Worm (Caenorhabditis elegans) whole organism, late embryonic: ENCODE measurements around the gene W04E12.5.
A peak's percentile ranks its signal among the peaks of the same experiment; 100 is the strongest.

Experiments
- C38D4.7 ChIP-seq: fragments of 200-800 bp; sonication (Bioruptor generic); optimal IDR thresholded peaks from 2 replicates; lab custom pipeline; 2018; ENCODE audit warnings: mild to moderate bottlenecking, missing genetic modification characterization, moderate library complexity, missing compliant biosample characterization
- K02D7.2 ChIP-seq: sonication (generic microtip); optimal IDR thresholded peaks from 2 replicates; lab custom pipeline; 2017; ENCODE audit warnings: mild to moderate bottlenecking, missing genetic modification characterization, missing compliant biosample characterization
- K09A11.1 ChIP-seq: sonication (generic microtip); optimal IDR thresholded peaks from 2 replicates; lab custom pipeline; 2017; ENCODE audit warnings: antibody characterized with exemption, mild to moderate bottlenecking, missing genetic modification characterization, missing compliant biosample characterization; ENCODE audit not compliant: insufficient read depth
- ahr-1 ChIP-seq: sonication (generic microtip); optimal IDR thresholded peaks from 2 replicates; lab custom pipeline; 2016; ENCODE audit warnings: missing genetic modification characterization, missing compliant biosample characterization
- ama-1 ChIP-seq: fragments of 150-350 bp; optimal IDR thresholded peaks from 2 replicates; lab custom pipeline; 2014
- ceh-14 ChIP-seq: sonication (generic microtip); optimal IDR thresholded peaks from 2 replicates; lab custom pipeline; 2016; ENCODE audit warnings: missing genotype, missing genetic modification characterization, missing compliant biosample characterization
- ceh-18 ChIP-seq: sonication (generic microtip); optimal IDR thresholded peaks from 2 replicates; lab custom pipeline; 2016; ENCODE audit warnings: missing genetic modification characterization, missing compliant biosample characterization
- ceh-19 ChIP-seq: fragments of 200-800 bp; sonication (Bioruptor generic); optimal IDR thresholded peaks from 2 replicates; lab custom pipeline; 2018; ENCODE audit warnings: mild to moderate bottlenecking, missing genetic modification characterization, missing compliant biosample characterization
- ceh-2 ChIP-seq: sonication (generic microtip); optimal IDR thresholded peaks from 2 replicates; lab custom pipeline; 2016; ENCODE audit warnings: missing genotype, missing genetic modification characterization, missing compliant biosample characterization
- ceh-22 ChIP-seq: sonication (generic microtip); optimal IDR thresholded peaks from 2 replicates; lab custom pipeline; 2017; ENCODE audit warnings: missing biosample characterization, missing genetic modification characterization
- ceh-24 ChIP-seq: sonication (generic microtip); optimal IDR thresholded peaks from 2 replicates; lab custom pipeline; 2016; ENCODE audit warnings: mild to moderate bottlenecking, missing genetic modification characterization, missing compliant biosample characterization
- ceh-30 ChIP-seq: fragments of 150-350 bp; optimal IDR thresholded peaks from 2 replicates; lab custom pipeline; 2014; ENCODE audit warnings: missing biosample characterization, missing genetic modification characterization
- ceh-34 ChIP-seq: sonication (generic microtip); optimal IDR thresholded peaks from 2 replicates; lab custom pipeline; 2016; ENCODE audit warnings: mild to moderate bottlenecking, missing genetic modification characterization, missing compliant biosample characterization
- ceh-45 ChIP-seq: fragments of 200-800 bp; sonication (Bioruptor generic); IDR thresholded peaks from 2 replicates; pipeline ENCODE4 v1.3.6; 2022; ENCODE audit warnings: missing genetic modification reagents, missing genetic modification characterization, missing compliant biosample characterization
- ceh-48 ChIP-seq: sonication (generic microtip); optimal IDR thresholded peaks from 2 replicates; lab custom pipeline; 2016; ENCODE audit warnings: missing genetic modification characterization, inconsistent platforms, missing compliant biosample characterization
- ceh-6 ChIP-seq: fragments of 200-800 bp; sonication (Bioruptor generic); optimal IDR thresholded peaks from 2 replicates; lab custom pipeline; 2018; ENCODE audit warnings: mild to moderate bottlenecking, missing genetic modification characterization, missing compliant biosample characterization
- ceh-9 ChIP-seq: sonication (generic microtip); optimal IDR thresholded peaks from 2 replicates; lab custom pipeline; 2016; ENCODE audit warnings: mild to moderate bottlenecking, missing genetic modification characterization, inconsistent platforms, missing compliant biosample characterization
- che-1 ChIP-seq: sonication (generic microtip); optimal IDR thresholded peaks from 2 replicates; lab custom pipeline; 2016; ENCODE audit warnings: mild to moderate bottlenecking, missing genetic modification characterization, missing compliant biosample characterization
- dve-1 ChIP-seq: sonication (generic microtip); optimal IDR thresholded peaks from 2 replicates; lab custom pipeline; 2017; ENCODE audit warnings: antibody characterized with exemption, mild to moderate bottlenecking, missing genetic modification characterization, missing compliant biosample characterization
- elt-2 ChIP-seq: sonication (generic microtip); optimal IDR thresholded peaks from 2 replicates; lab custom pipeline; 2016; ENCODE audit warnings: missing genetic modification reagents, missing genetic modification characterization, missing compliant biosample characterization
- elt-4 ChIP-seq: sonication (generic microtip); optimal IDR thresholded peaks from 2 replicates; lab custom pipeline; 2016; ENCODE audit warnings: missing genetic modification characterization, missing compliant biosample characterization
- ets-4 ChIP-seq: sonication (generic microtip); optimal IDR thresholded peaks from 2 replicates; lab custom pipeline; 2016; ENCODE audit warnings: missing genetic modification characterization, missing compliant biosample characterization
- fkh-10 ChIP-seq: fragments of 150-350 bp; optimal IDR thresholded peaks from 2 replicates; lab custom pipeline; 2014; ENCODE audit warnings: missing biosample characterization, missing genetic modification reagents, missing genetic modification characterization
- hlh-15 ChIP-seq: sonication (generic microtip); optimal IDR thresholded peaks from 2 replicates; lab custom pipeline; 2016; ENCODE audit warnings: missing genetic modification characterization, missing compliant biosample characterization
- hlh-6 ChIP-seq: sonication (generic microtip); optimal IDR thresholded peaks from 2 replicates; lab custom pipeline; 2016; ENCODE audit warnings: missing genotype, missing genetic modification characterization, missing compliant biosample characterization
- hlh-8 ChIP-seq: sonication (generic microtip); optimal IDR thresholded peaks from 2 replicates; lab custom pipeline; 2016; ENCODE audit warnings: missing genotype, missing genetic modification characterization, missing compliant biosample characterization
- lim-6 ChIP-seq: sonication (generic microtip); optimal IDR thresholded peaks from 2 replicates; lab custom pipeline; 2016; ENCODE audit warnings: missing genetic modification characterization, missing compliant biosample characterization
- madf-2 ChIP-seq: sonication (generic microtip); optimal IDR thresholded peaks from 2 replicates; lab custom pipeline; 2017; ENCODE audit warnings: missing genetic modification characterization, missing compliant biosample characterization
- nfya-1 ChIP-seq: sonication (generic microtip); optimal IDR thresholded peaks from 2 replicates; lab custom pipeline; 2017; ENCODE audit warnings: missing genetic modification characterization, mild to moderate bottlenecking, missing compliant biosample characterization, antibody characterized with exemption, moderate library complexity
- nhr-232 ChIP-seq: sonication (generic microtip); optimal IDR thresholded peaks from 2 replicates; lab custom pipeline; 2016; ENCODE audit warnings: missing genetic modification characterization, missing compliant biosample characterization
- npax-4 ChIP-seq: sonication (generic microtip); optimal IDR thresholded peaks from 2 replicates; lab custom pipeline; 2016; ENCODE audit warnings: missing genetic modification characterization, missing compliant biosample characterization
- pat-9 ChIP-seq: fragments of 200-800 bp; sonication (Bioruptor generic); optimal IDR thresholded peaks from 2 replicates; lab custom pipeline; 2018; ENCODE audit warnings: mild to moderate bottlenecking, missing genetic modification characterization, moderate library complexity, missing compliant biosample characterization
- pax-1 ChIP-seq: fragments of 150-350 bp; optimal IDR thresholded peaks from 2 replicates; lab custom pipeline; 2014; ENCODE audit warnings: missing biosample characterization, missing genetic modification characterization
- pha-2 ChIP-seq: sonication (generic microtip); optimal IDR thresholded peaks from 2 replicates; lab custom pipeline; 2017; ENCODE audit warnings: mild to moderate bottlenecking, missing genetic modification characterization, missing compliant biosample characterization
- pqm-1 ChIP-seq: sonication (generic microtip); optimal IDR thresholded peaks from 2 replicates; lab custom pipeline; 2016; ENCODE audit warnings: missing genetic modification characterization, missing compliant biosample characterization
- pros-1 ChIP-seq: fragments of 150-350 bp; optimal IDR thresholded peaks from 2 replicates; lab custom pipeline; 2014; ENCODE audit warnings: missing biosample characterization, missing genetic modification reagents, missing genetic modification characterization
- ref-2 ChIP-seq: sonication (generic microtip); optimal IDR thresholded peaks from 2 replicates; lab custom pipeline; 2016; ENCODE audit warnings: missing genetic modification characterization, missing compliant biosample characterization
- rnt-1 ChIP-seq: sonication (generic microtip); optimal IDR thresholded peaks from 2 replicates; lab custom pipeline; 2016; ENCODE audit warnings: missing genetic modification characterization, missing compliant biosample characterization
- sdc-2 ChIP-seq: sonication (generic microtip); optimal IDR thresholded peaks from 2 replicates; lab custom pipeline; 2016; ENCODE audit warnings: missing genotype, missing genetic modification characterization, missing compliant biosample characterization
- sox-2 ChIP-seq: fragments of 200-800 bp; sonication (Bioruptor generic); IDR thresholded peaks from 2 replicates; pipeline ENCODE4 v1.3.6; 2022; ENCODE audit warnings: missing genetic modification reagents, missing genetic modification characterization, missing compliant biosample characterization
- sox-4 ChIP-seq: sonication (generic microtip); optimal IDR thresholded peaks from 2 replicates; lab custom pipeline; 2017; ENCODE audit warnings: mild to moderate bottlenecking, missing genetic modification characterization, inconsistent platforms, missing compliant biosample characterization
- syd-9 ChIP-seq: sonication (generic microtip); optimal IDR thresholded peaks from 2 replicates; lab custom pipeline; 2016; ENCODE audit warnings: mild to moderate bottlenecking, missing genetic modification characterization, moderate library complexity, missing compliant biosample characterization
- ttx-3 ChIP-seq: sonication (generic microtip); optimal IDR thresholded peaks from 2 replicates; lab custom pipeline; 2016; ENCODE audit warnings: missing genetic modification reagents, missing genetic modification characterization, missing compliant biosample characterization
- unc-42 ChIP-seq: sonication (generic microtip); optimal IDR thresholded peaks from 2 replicates; lab custom pipeline; 2016; ENCODE audit warnings: missing genotype, missing genetic modification characterization, missing compliant biosample characterization
- unc-55 ChIP-seq: sonication (generic microtip); optimal IDR thresholded peaks from 2 replicates; lab custom pipeline; 2017; ENCODE audit warnings: missing biosample characterization, missing genetic modification reagents, missing genetic modification characterization
- zip-5 ChIP-seq: sonication (generic microtip); optimal IDR thresholded peaks from 2 replicates; lab custom pipeline; 2016; ENCODE audit warnings: missing genetic modification characterization, missing compliant biosample characterization
- ztf-16 ChIP-seq: sonication (generic microtip); optimal IDR thresholded peaks from 2 replicates; lab custom pipeline; 2017; ENCODE audit warnings: missing genetic modification characterization, missing compliant biosample characterization

Gene W04E12.5

ce11 chrV:19717933-19718332 lies 28.0 kb upstream of the W04E12.5 start:
- TF ChIP-seq elt-2 (no peak), ceh-30 (tag; lab: Kevin White, UChicago) (no peak), che-1 (tag; lab: Kevin White, UChicago) (no peak), unc-55 (peak; percentile 91)
- TF ChIP-seq, all 69 proteins: peak for 1

- TF ChIP-seq pax-1 (tag; lab: Kevin White, UChicago) (no peak), pat-9 (no peak), zip-5 (no peak), elt-2 (no peak), ceh-2 (tag; lab: Kevin White, UChicago) (no peak), C38D4.7 (no peak), ztf-16 (no peak), ceh-48 (tag; lab: Kevin White, UChicago) (no peak), fkh-10 (GFP tag; lab: Kevin White, UChicago) (no peak), che-1 (tag; lab: Kevin White, UChicago) (no peak), elt-4 (tag; lab: Kevin White, UChicago) (no peak), pros-1 (tag; lab: Kevin White, UChicago) (no peak), ama-1 (lab: Kevin White, UChicago) (no peak), madf-2 (tag; lab: Kevin White, UChicago) (no peak), K02D7.2 (no peak), ceh-22 (tag; lab: Kevin White, UChicago) (no peak), hlh-15 (tag; lab: Kevin White, UChicago) (no peak)
- TF ChIP-seq, all 69 proteins: peak for 0
Measured at ce11 chrV:19718660-19719059, 27.3 kb upstream of the W04E12.5 start.

- TF ChIP-seq hlh-6 (tag; lab: Kevin White, UChicago) (no peak), ets-4 (no peak), syd-9 (no peak), ceh-45 (no peak), sox-4 (tag; lab: Kevin White, UChicago) (no peak)
Measured at ce11 chrV:19719253-19719652, 26.7 kb upstream of the W04E12.5 start, which contains the start of gene Y116F11A.6. Gene Y116F11A.6 (plus strand): TSS chrV:19719553.

ce11 chrV:19722881-19723280 lies 23.1 kb upstream of the W04E12.5 start:
- no peak for TF ChIP-seq ceh-9 (tag; lab: Kevin White, UChicago)
- no peak for TF ChIP-seq ceh-18 (tag; lab: Kevin White, UChicago)
- peak; percentile 5 for TF ChIP-seq zip-5
- peak; percentile 55 for TF ChIP-seq nhr-232 (tag; lab: Kevin White, UChicago)
- peak; percentile 58 for TF ChIP-seq ceh-34
- no peak for TF ChIP-seq ets-4
- TF ChIP-seq K09A11.1 (tag; lab: Kevin White, UChicago): peak; percentile 64
- TF ChIP-seq ceh-19 (GFP tag; lab: Kevin White, UChicago): peak; percentile 83
- no peak for TF ChIP-seq ahr-1 (tag; lab: Kevin White, UChicago)
- TF ChIP-seq ama-1 (lab: Kevin White, UChicago): no peak
- TF ChIP-seq npax-4 (tag; lab: Kevin White, UChicago): no peak
- TF ChIP-seq elt-4 (tag; lab: Kevin White, UChicago): no peak
- TF ChIP-seq ceh-6 (GFP tag; lab: Kevin White, UChicago): peak; percentile 72
- peak; percentile 51 for TF ChIP-seq sox-2 (GFP tag; lab: Robert Waterston, UW)
- TF ChIP-seq unc-55: no peak
- TF ChIP-seq sdc-2: peak; percentile 34
- TF ChIP-seq ceh-45: peak; percentile 76; the same call in 1 of the 2 replicates
- TF ChIP-seq lim-6 (tag; lab: Kevin White, UChicago): no peak
- peak; percentile 45 for TF ChIP-seq ref-2 (tag; lab: Kevin White, UChicago)
- TF ChIP-seq pha-2 (tag; lab: Kevin White, UChicago): peak; percentile 87
- TF ChIP-seq nfya-1 (tag; lab: Kevin White, UChicago): peak; percentile 43
- TF ChIP-seq hlh-15 (tag; lab: Kevin White, UChicago): peak; percentile 45
- TF ChIP-seq dve-1 (tag; lab: Kevin White, UChicago): no peak
- peak; percentile 19 for TF ChIP-seq unc-42 (tag; lab: Kevin White, UChicago)
- TF ChIP-seq sox-4 (tag; lab: Kevin White, UChicago): peak; percentile 56
- no peak for TF ChIP-seq pros-1 (tag; lab: Kevin White, UChicago)
- peak; percentile 22 for TF ChIP-seq ceh-14 (tag; lab: Kevin White, UChicago)
- TF ChIP-seq hlh-8 (tag; lab: Kevin White, UChicago): no peak
- TF ChIP-seq pqm-1: no peak
- TF ChIP-seq fkh-10 (GFP tag; lab: Kevin White, UChicago): no peak
- TF ChIP-seq elt-2: peak; percentile 54
- TF ChIP-seq ceh-48 (tag; lab: Kevin White, UChicago): peak; percentile 36
- TF ChIP-seq rnt-1 (tag; lab: Kevin White, UChicago): no peak
- TF ChIP-seq ttx-3: peak; percentile 45
- TF ChIP-seq ceh-24: peak; percentile 16
- TF ChIP-seq madf-2 (tag; lab: Kevin White, UChicago): peak; percentile 18
